Worm (Caenorhabditis elegans) whole organism, L3 larva: ENCODE results near the gene timp-1.

Source experiments
- ceh-16 ChIP-seq: sonication (generic microtip); optimal IDR thresholded peaks from 2 replicates; lab custom pipeline; 2017; ENCODE audit warnings: missing biosample characterization, missing genetic modification characterization
- egl-27 ChIP-seq: sonication (generic microtip); optimal IDR thresholded peaks from 4 replicates; lab custom pipeline; 2017; ENCODE audit warnings: missing biosample characterization, missing genetic modification reagents, missing genetic modification characterization
- fkh-10 ChIP-seq: sonication (generic microtip); optimal IDR thresholded peaks from 2 replicates; lab custom pipeline; 2017; ENCODE audit warnings: missing biosample characterization, missing genetic modification reagents, missing genetic modification characterization
- lin-15B ChIP-seq: fragments of 150-350 bp; optimal IDR thresholded peaks from 2 replicates; lab custom pipeline; 2014; ENCODE audit warnings: missing biosample characterization, missing genetic modification characterization
- mdl-1 ChIP-seq: fragments of 150-350 bp; optimal IDR thresholded peaks from 2 replicates; lab custom pipeline; 2014; ENCODE audit warnings: missing biosample characterization, missing genetic modification characterization
- nhr-11 ChIP-seq: fragments of 150-350 bp; optimal IDR thresholded peaks from 2 replicates; lab custom pipeline; 2014; ENCODE audit warnings: missing biosample characterization, missing genetic modification characterization
- nhr-12 ChIP-seq: fragments of 150-350 bp; optimal IDR thresholded peaks from 2 replicates; lab custom pipeline; 2014; ENCODE audit warnings: missing biosample characterization, missing genetic modification characterization
- nhr-23 ChIP-seq: fragments of 150-350 bp; optimal IDR thresholded peaks from 2 replicates; lab custom pipeline; 2014; ENCODE audit warnings: missing biosample characterization, missing genetic modification reagents, missing genetic modification characterization
- nhr-237 ChIP-seq: fragments of 150-350 bp; optimal IDR thresholded peaks from 2 replicates; lab custom pipeline; 2014; ENCODE audit warnings: missing biosample characterization, missing genetic modification characterization
- snpc-4 ChIP-seq: fragments of 150-350 bp; optimal IDR thresholded peaks from 2 replicates; lab custom pipeline; 2014; ENCODE audit warnings: missing biosample characterization, missing genetic modification characterization
- unc-62 ChIP-seq: fragments of 150-350 bp; sonication (generic microtip); optimal IDR thresholded peaks from 4 replicates; lab custom pipeline; 2014; ENCODE audit warnings: missing biosample characterization, missing genetic modification reagents, missing genetic modification characterization
- ztf-11 ChIP-seq: fragments of 150-350 bp; optimal IDR thresholded peaks from 2 replicates; lab custom pipeline; 2014; ENCODE audit warnings: missing biosample characterization, missing genetic modification characterization

ce11 chrV:8170300-8170699 lies 36.7 kb upstream of the timp-1 start:
- TF ChIP-seq lin-15B (no peak), mdl-1 (tag; lab: Kevin White, UChicago) (no peak), ztf-11 (tag; lab: Kevin White, UChicago) (no peak), unc-62 (no peak), egl-27 (no peak), fkh-10 (no peak), nhr-11 (tag; lab: Kevin White, UChicago) (no peak), nhr-12 (no peak), ceh-16 (tag; lab: Kevin White, UChicago) (no peak), nhr-23 (no peak), nhr-237 (tag; lab: Kevin White, UChicago) (no peak), snpc-4 (tag; lab: Kevin White, UChicago) (no peak)
